Fruit fly (Drosophila melanogaster) whole organism, embryonic: ENCODE results near the gene Sema5c.

Experiments
- CG10147 ChIP-seq: fragments of 200-800 bp; sonication (Bioruptor generic); optimal IDR thresholded peaks from 2 replicates; lab custom pipeline; 2019; ENCODE audit warnings: missing biosample characterization, mild to moderate bottlenecking, missing genetic modification characterization, moderate library complexity
- CG10321 ChIP-seq: fragments of 200-800 bp; sonication (Bioruptor generic); IDR thresholded peaks from 2 replicates; pipeline ENCODE4 v1.3.6; 2022; ENCODE audit warnings: missing biosample characterization, missing genetic modification characterization
- CG10462 ChIP-seq: fragments of 200-800 bp; sonication (Bioruptor generic); optimal IDR thresholded peaks from 2 replicates; lab custom pipeline; 2016; ENCODE audit warnings: missing biosample characterization, missing genetic modification characterization
- CG10959 ChIP-seq: fragments of 200-800 bp; sonication (Bioruptor generic); IDR thresholded peaks from 2 replicates; pipeline ENCODE4 v1.3.6; 2022; ENCODE audit warnings: missing biosample characterization, missing genetic modification characterization
- CG11456 ChIP-seq: fragments of 200-800 bp; sonication (Bioruptor generic); IDR thresholded peaks from 3 replicates; pipeline ENCODE4 v1.3.6; 2022; ENCODE audit warnings: missing biosample characterization, missing genetic modification characterization
- CG11560 ChIP-seq: fragments of 200-800 bp; sonication (Bioruptor generic); IDR thresholded peaks from 3 replicates; pipeline ENCODE4 v1.3.6; 2022; ENCODE audit warnings: missing biosample characterization, missing genetic modification characterization
- CG11695 ChIP-seq: fragments of 200-800 bp; sonication (Bioruptor generic); IDR thresholded peaks from 3 replicates; pipeline ENCODE4 v1.3.6; 2022; ENCODE audit warnings: missing biosample characterization, missing genetic modification characterization
- CG1233 ChIP-seq: fragments of 200-800 bp; sonication (Bioruptor generic); optimal IDR thresholded peaks from 4 replicates; lab custom pipeline; 2018; ENCODE audit warnings: missing biosample characterization, mild to moderate bottlenecking, missing genetic modification characterization
- CG12659 ChIP-seq: fragments of 200-800 bp; sonication (Bioruptor generic); optimal IDR thresholded peaks from 3 replicates; lab custom pipeline; 2017; ENCODE audit warnings: mild to moderate bottlenecking, missing biosample characterization, missing genetic modification reagents, missing genetic modification characterization
- CG13296 ChIP-seq: fragments of 200-800 bp; sonication (Bioruptor generic); optimal IDR thresholded peaks from 3 replicates; lab custom pipeline; 2018; ENCODE audit warnings: missing biosample characterization, mild to moderate bottlenecking, missing genetic modification characterization
- CG13894 ChIP-seq: fragments of 200-800 bp; sonication (Bioruptor generic); optimal IDR thresholded peaks from 3 replicates; lab custom pipeline; 2018; ENCODE audit warnings: missing biosample characterization, mild to moderate bottlenecking, missing genetic modification characterization, moderate library complexity
- CG14050 ChIP-seq: fragments of 200-800 bp; sonication (Bioruptor generic); IDR thresholded peaks from 3 replicates; pipeline ENCODE4 v1.3.6; 2022; ENCODE audit warnings: missing biosample characterization, missing genetic modification characterization
- CG1647 ChIP-seq: fragments of 200-800 bp; sonication (Bioruptor generic); optimal IDR thresholded peaks from 3 replicates; lab custom pipeline; 2016; ENCODE audit warnings: missing biosample characterization, missing genetic modification characterization
- CG16813 ChIP-seq: fragments of 200-800 bp; sonication (Bioruptor generic); IDR thresholded peaks from 3 replicates; pipeline ENCODE4 v1.3.6; 2022; ENCODE audit warnings: missing biosample characterization, missing genetic modification characterization; ENCODE audit not compliant: partially characterized antibody
- CG2116 ChIP-seq: fragments of 200-800 bp; sonication (Bioruptor generic); optimal IDR thresholded peaks from 3 replicates; lab custom pipeline; 2018; ENCODE audit warnings: missing biosample characterization, mild to moderate bottlenecking, missing genetic modification characterization
- CG2202 ChIP-seq: fragments of 200-800 bp; sonication (Bioruptor generic); optimal IDR thresholded peaks from 2 replicates; lab custom pipeline; 2018; ENCODE audit warnings: missing biosample characterization, mild to moderate bottlenecking, missing genetic modification characterization
- CG30431 ChIP-seq: fragments of 200-800 bp; sonication (Bioruptor generic); optimal IDR thresholded peaks from 2 replicates; lab custom pipeline; 2017; ENCODE audit warnings: missing biosample characterization, missing genetic modification characterization
- CG31441 ChIP-seq: fragments of 200-800 bp; sonication (Bioruptor generic); IDR thresholded peaks from 2 replicates; pipeline ENCODE4 v1.3.6; 2022; ENCODE audit warnings: missing biosample characterization, missing genetic modification characterization
- CG34224 ChIP-seq: fragments of 200-800 bp; sonication (Bioruptor generic); IDR thresholded peaks from 3 replicates; pipeline ENCODE4 v1.3.6; 2022; ENCODE audit warnings: missing biosample characterization, missing genetic modification characterization; ENCODE audit not compliant: partially characterized antibody
- CG3847 ChIP-seq: fragments of 200-800 bp; sonication (Bioruptor generic); IDR thresholded peaks from 2 replicates; pipeline ENCODE4 v1.3.6; 2022; ENCODE audit warnings: missing biosample characterization, missing genetic modification characterization
- CG6654 ChIP-seq: fragments of 200-800 bp; sonication (Bioruptor generic); optimal IDR thresholded peaks from 2 replicates; lab custom pipeline; 2017; ENCODE audit warnings: missing biosample characterization, mild to moderate bottlenecking, missing genetic modification characterization
- CG6689 ChIP-seq: fragments of 200-800 bp; sonication (Bioruptor generic); IDR thresholded peaks from 2 replicates; pipeline ENCODE4 v1.3.6; 2022; ENCODE audit warnings: missing biosample characterization, missing genetic modification characterization
- CG6854 ChIP-seq: fragments of 200-800 bp; sonication (Bioruptor generic); optimal IDR thresholded peaks from 3 replicates; lab custom pipeline; 2017; ENCODE audit warnings: missing biosample characterization, mild to moderate bottlenecking, missing genetic modification characterization
- CG7928 ChIP-seq: fragments of 200-800 bp; sonication (Bioruptor generic); optimal IDR thresholded peaks from 2 replicates; lab custom pipeline; 2017; ENCODE audit warnings: missing biosample characterization, mild to moderate bottlenecking, missing genetic modification characterization
- CG7987 ChIP-seq: fragments of 200-800 bp; sonication (Bioruptor generic); optimal IDR thresholded peaks from 2 replicates; lab custom pipeline; 2018; ENCODE audit warnings: missing biosample characterization, mild to moderate bottlenecking, missing genetic modification characterization, moderate library complexity
- CG8281 ChIP-seq: fragments of 200-800 bp; sonication (Bioruptor generic); optimal IDR thresholded peaks from 2 replicates; lab custom pipeline; 2018; ENCODE audit warnings: missing biosample characterization, mild to moderate bottlenecking, missing genetic modification characterization, moderate library complexity
- CG9797 ChIP-seq: fragments of 200-800 bp; sonication (Bioruptor generic); optimal IDR thresholded peaks from 3 replicates; lab custom pipeline; 2018; ENCODE audit warnings: missing biosample characterization, mild to moderate bottlenecking, missing genetic modification characterization
- CTCF ChIP-seq: fragments of 200-800 bp; sonication (Bioruptor generic); optimal IDR thresholded peaks from 2 replicates; lab custom pipeline; 2017; ENCODE audit warnings: missing biosample characterization, mild to moderate bottlenecking, missing genetic modification characterization, moderate library complexity
- Dek ChIP-seq: fragments of 200-800 bp; sonication (Bioruptor generic); optimal IDR thresholded peaks from 3 replicates; lab custom pipeline; 2019; ENCODE audit warnings: missing biosample characterization, mild to moderate bottlenecking, missing genetic modification characterization, moderate library complexity
- ERR ChIP-seq: fragments of 200-800 bp; sonication (Bioruptor generic); optimal IDR thresholded peaks from 2 replicates; lab custom pipeline; 2016; ENCODE audit warnings: missing biosample characterization, missing genetic modification characterization
- GATAe ChIP-seq: fragments of 200-800 bp; sonication (Bioruptor generic); conservative IDR thresholded peaks from 2 replicates; pipeline ENCODE4 v1.3.6; 2022; ENCODE audit warnings: missing biosample characterization, missing genetic modification characterization
- HmgZ ChIP-seq: fragments of 200-800 bp; sonication (Bioruptor generic); optimal IDR thresholded peaks from 2 replicates; lab custom pipeline; 2018; ENCODE audit warnings: missing biosample characterization, mild to moderate bottlenecking, missing genetic modification characterization
- Hr3 ChIP-seq: fragments of 200-800 bp; sonication (Bioruptor generic); optimal IDR thresholded peaks from 3 replicates; lab custom pipeline; 2016; ENCODE audit warnings: missing biosample characterization, missing genetic modification characterization
- Hr51 ChIP-seq, 2 experiments: fragments of 200-800 bp; sonication (Bioruptor generic); optimal IDR thresholded peaks; 2 replicates in 1 of 2; 3 replicates in 1 of 2; lab custom pipeline; 2016 to 2018; ENCODE audit warnings: missing biosample characterization in 2 of 2, missing genetic modification characterization in 2 of 2, mild to moderate bottlenecking in 1 of 2, moderate library complexity in 1 of 2
- MBD-R2 ChIP-seq: fragments of 200-800 bp; sonication (Bioruptor generic); IDR thresholded peaks from 2 replicates; pipeline ENCODE4 v1.3.6; 2022; ENCODE audit warnings: missing biosample characterization, missing genetic modification characterization
- Oli ChIP-seq: fragments of 200-800 bp; sonication (Bioruptor generic); optimal IDR thresholded peaks from 2 replicates; lab custom pipeline; 2018; ENCODE audit warnings: missing biosample characterization, mild to moderate bottlenecking, missing genetic modification characterization, moderate library complexity
- Rfx ChIP-seq: fragments of 200-800 bp; sonication (Bioruptor generic); IDR thresholded peaks from 2 replicates; pipeline ENCODE4 v1.3.6; 2022; ENCODE audit warnings: missing biosample characterization, missing genetic modification characterization
- Side ChIP-seq: fragments of 200-800 bp; sonication (Bioruptor generic); optimal IDR thresholded peaks from 2 replicates; lab custom pipeline; 2016; ENCODE audit warnings: missing biosample characterization, missing genetic modification characterization
- Xrp1 ChIP-seq: fragments of 200-800 bp; sonication (Bioruptor generic); IDR thresholded peaks from 2 replicates; pipeline ENCODE4 v1.3.6; 2022; ENCODE audit warnings: missing biosample characterization, missing genetic modification characterization
- az2 ChIP-seq: fragments of 200-800 bp; sonication (Bioruptor generic); optimal IDR thresholded peaks from 3 replicates; lab custom pipeline; 2016; ENCODE audit warnings: missing biosample characterization, missing genetic modification characterization
- br ChIP-seq: fragments of >200 bp; optimal IDR thresholded peaks from 2 replicates; lab custom pipeline; 2017
- cas ChIP-seq: fragments of 200-800 bp; sonication (Bioruptor generic); IDR thresholded peaks from 2 replicates; pipeline ENCODE4 v1.3.6; 2022; ENCODE audit warnings: missing biosample characterization, missing genetic modification characterization
- cg ChIP-seq: fragments of 200-800 bp; sonication (Bioruptor generic); optimal IDR thresholded peaks from 3 replicates; lab custom pipeline; 2019; ENCODE audit warnings: missing biosample characterization, mild to moderate bottlenecking, missing genetic modification characterization, moderate library complexity
- ewg ChIP-seq: fragments of 200-800 bp; sonication (Bioruptor generic); optimal IDR thresholded peaks from 3 replicates; lab custom pipeline; 2017; ENCODE audit warnings: mild to moderate bottlenecking, missing biosample characterization, missing genetic modification reagents, missing genetic modification characterization
- fd96Cb ChIP-seq: fragments of 200-800 bp; sonication (Bioruptor generic); optimal IDR thresholded peaks from 2 replicates; lab custom pipeline; 2018; ENCODE audit warnings: missing biosample characterization, mild to moderate bottlenecking, missing genetic modification characterization, moderate library complexity
- gcm2 ChIP-seq: fragments of 200-800 bp; sonication (Bioruptor generic); optimal IDR thresholded peaks from 2 replicates; lab custom pipeline; 2016; ENCODE audit warnings: missing biosample characterization, missing genetic modification characterization
- gsb-n ChIP-seq: fragments of 200-800 bp; sonication (Bioruptor generic); optimal IDR thresholded peaks from 3 replicates; lab custom pipeline; 2018; ENCODE audit warnings: missing biosample characterization, mild to moderate bottlenecking, missing genetic modification characterization
- nau ChIP-seq: fragments of 200-800 bp; sonication (Bioruptor generic); optimal IDR thresholded peaks from 3 replicates; lab custom pipeline; 2017; ENCODE audit warnings: missing biosample characterization, mild to moderate bottlenecking, missing genetic modification characterization, missing genetic modification reagents
- odd ChIP-seq: fragments of 200-800 bp; sonication (Bioruptor generic); optimal IDR thresholded peaks from 2 replicates; lab custom pipeline; 2017; ENCODE audit warnings: missing biosample characterization, mild to moderate bottlenecking, missing genetic modification characterization
- pum ChIP-seq: fragments of 200-800 bp; sonication (Bioruptor generic); optimal IDR thresholded peaks from 2 replicates; lab custom pipeline; 2016; ENCODE audit warnings: missing biosample characterization, missing genetic modification characterization
- unc-4 ChIP-seq: fragments of 200-800 bp; sonication (Bioruptor generic); IDR thresholded peaks from 2 replicates; pipeline ENCODE4 v1.3.6; 2022; ENCODE audit warnings: missing biosample characterization, missing genetic modification characterization; ENCODE audit not compliant: partially characterized antibody

Sema5c gene

dm6 chr3L:12124975-12125374, 43.3 kb upstream of the Sema5c start, which contains the start of gene yps (continued):
- TF ChIP-seq Side (GFP tag; lab: Kevin White, UChicago) (peak; percentile 97), Xrp1 (peak; percentile 56; the same call in 1 of the 2 replicates), fd96Cb (tag; lab: Kevin White, UChicago) (peak; percentile 71), CTCF (GFP tag; lab: Kevin White, UChicago) (peak; percentile 68), cas (GFP tag; lab: Robert Waterston, UW) (peak; percentile 81), CG13894 (tag; lab: Kevin White, UChicago) (peak; percentile 91), MBD-R2 (GFP tag; lab: Robert Waterston, UW) (peak; percentile 78; the same call in 1 of the 2 replicates), CG7987 (peak; percentile 100), Dek (peak; percentile 85), CG13296 (GFP tag; lab: Kevin White, UChicago) (peak; percentile 97), GATAe (GFP tag; lab: Robert Waterston, UW) (peak; percentile 49), nau (GFP tag; lab: Kevin White, UChicago) (no peak), CG16813 (GFP tag; lab: Robert Waterston, UW) (peak; percentile 79), CG1647 (GFP tag; lab: Kevin White, UChicago) (peak; percentile 92), CG11695 (GFP tag; lab: Robert Waterston, UW) (peak; percentile 80), CG10321 (peak; percentile 82), CG10147 (peak; percentile 85), CG14050 (GFP tag; lab: Robert Waterston, UW) (peak; percentile 87), CG7928 (GFP tag; lab: Kevin White, UChicago) (peak; percentile 78), CG6854 (GFP tag; lab: Kevin White, UChicago) (peak; percentile 93), az2 (GFP tag; lab: Kevin White, UChicago) (peak; percentile 82), Hr51 (GFP tag; optimal IDR thresholded peaks at IDR 0.05; lab: Kevin White, UChicago) (peak; percentile 83 to 95), CG11560 (tag; lab: Robert Waterston, UW) (peak; percentile 49; the same call in 1 of the 3 replicates), CG9797 (peak; percentile 73), CG2116 (peak; percentile 99), Oli (peak; percentile 81), CG1233 (peak; percentile 98), HmgZ (tag; lab: Kevin White, UChicago) (peak; percentile 95), CG30431 (GFP tag; lab: Kevin White, UChicago) (peak; percentile 77), CG10462 (GFP tag; lab: Kevin White, UChicago) (peak; percentile 73), ERR (GFP tag; lab: Kevin White, UChicago) (peak; percentile 87), CG6654 (peak; percentile 74), CG11456 (GFP tag; lab: Robert Waterston, UW) (peak; percentile 97), CG31441 (GFP tag; lab: Robert Waterston, UW) (peak; percentile 89), CG8281 (tag; lab: Kevin White, UChicago) (peak; percentile 68), Rfx (GFP tag; lab: Robert Waterston, UW) (peak; percentile 97), Hr3 (GFP tag; lab: Kevin White, UChicago) (peak; percentile 74), CG2202 (tag; lab: Kevin White, UChicago) (peak; percentile 93), cg (GFP tag; lab: Kevin White, UChicago) (no peak), br (lab: Kevin White, UChicago) (no peak), unc-4 (GFP tag; lab: Robert Waterston, UW) (peak; percentile 74), ewg (GFP tag; lab: Kevin White, UChicago) (peak; percentile 87), CG10959 (GFP tag; lab: Robert Waterston, UW) (peak; percentile 88; the same call in 1 of the 2 replicates), CG34224 (GFP tag; lab: Robert Waterston, UW) (peak; percentile 55; the same call in 2 of the 3 replicates), gsb-n (tag; lab: Kevin White, UChicago) (peak; percentile 91), CG6689 (GFP tag; lab: Robert Waterston, UW) (peak; percentile 77), CG12659 (GFP tag; lab: Kevin White, UChicago) (peak; percentile 98), CG3847 (GFP tag; lab: Robert Waterston, UW) (peak; percentile 87), pum (GFP tag; lab: Kevin White, UChicago) (peak; percentile 74), gcm2 (GFP tag; lab: Kevin White, UChicago) (peak; percentile 72), odd (GFP tag; lab: Kevin White, UChicago) (peak; percentile 98)
